Worm (Caenorhabditis elegans) whole organism, L2 larva: Measurements from ENCODE around the gene nimk-1.

Experiments used
- C34F6.9 ChIP-seq: fragments of 150-350 bp; optimal IDR thresholded peaks from 2 replicates; lab custom pipeline; 2014; ENCODE audit warnings: missing biosample characterization, missing genetic modification characterization
- F13H6.1 ChIP-seq: sonication (generic microtip); optimal IDR thresholded peaks from 2 replicates; lab custom pipeline; 2016; ENCODE audit warnings: missing genetic modification characterization, missing compliant biosample characterization
- Y55F3AM.14 ChIP-seq: fragments of 200-800 bp; sonication (Bioruptor generic); optimal IDR thresholded peaks from 2 replicates; lab custom pipeline; 2018; ENCODE audit warnings: mild to moderate bottlenecking, missing genetic modification characterization, missing compliant biosample characterization
- ZK546.5 ChIP-seq: sonication (generic microtip); optimal IDR thresholded peaks from 2 replicates; lab custom pipeline; 2017; ENCODE audit warnings: missing biosample characterization, missing genetic modification characterization
- alr-1 ChIP-seq: fragments of 150-350 bp; optimal IDR thresholded peaks from 2 replicates; lab custom pipeline; 2014; ENCODE audit warnings: missing biosample characterization, missing genetic modification characterization
- ama-1 ChIP-seq: fragments of 150-350 bp; optimal IDR thresholded peaks from 2 replicates; lab custom pipeline; 2018; ENCODE audit warnings: inconsistent platforms
- blmp-1 ChIP-seq: sonication (generic microtip); optimal IDR thresholded peaks from 2 replicates; lab custom pipeline; 2017; ENCODE audit warnings: missing genetic modification characterization, mild to moderate bottlenecking, missing compliant biosample characterization, antibody characterized with exemption, moderate library complexity; ENCODE audit not compliant: insufficient read depth
- ceh-16 ChIP-seq: fragments of 150-350 bp; optimal IDR thresholded peaks from 2 replicates; lab custom pipeline; 2014; ENCODE audit warnings: missing biosample characterization, missing genetic modification characterization
- ceh-82 ChIP-seq: fragments of 150-350 bp; optimal IDR thresholded peaks from 2 replicates; lab custom pipeline; 2014; ENCODE audit warnings: missing biosample characterization, missing genetic modification characterization
- crh-2 ChIP-seq: sonication (generic microtip); optimal IDR thresholded peaks from 2 replicates; lab custom pipeline; 2017; ENCODE audit warnings: missing biosample characterization, missing genetic modification characterization
- dmd-4 ChIP-seq: sonication (generic microtip); optimal IDR thresholded peaks from 2 replicates; lab custom pipeline; 2017; ENCODE audit warnings: missing biosample characterization, missing genetic modification characterization
- egl-27 ChIP-seq: sonication (generic microtip); optimal IDR thresholded peaks from 3 replicates; lab custom pipeline; 2017; ENCODE audit warnings: missing biosample characterization, missing genetic modification reagents, missing genetic modification characterization
- elt-1 ChIP-seq: fragments of 150-350 bp; optimal IDR thresholded peaks from 2 replicates; lab custom pipeline; 2014; ENCODE audit warnings: missing biosample characterization, missing genetic modification characterization
- fos-1 ChIP-seq: fragments of 150-350 bp; optimal IDR thresholded peaks from 2 replicates; lab custom pipeline; 2014; ENCODE audit warnings: missing biosample characterization, missing genetic modification characterization
- gmeb-1 ChIP-seq: fragments of 150-350 bp; optimal IDR thresholded peaks from 2 replicates; lab custom pipeline; 2014; ENCODE audit warnings: missing biosample characterization, missing genetic modification characterization
- lin-11 ChIP-seq: fragments of 150-350 bp; sonication (generic microtip); optimal IDR thresholded peaks from 2 replicates; lab custom pipeline; 2014; ENCODE audit warnings: missing biosample characterization, missing genetic modification characterization, inconsistent platforms, mixed read lengths
- lin-13 ChIP-seq: fragments of 150-350 bp; optimal IDR thresholded peaks from 2 replicates; lab custom pipeline; 2014; ENCODE audit warnings: missing biosample characterization, missing genetic modification reagents, missing genetic modification characterization
- lin-39 ChIP-seq: fragments of 150-350 bp; optimal IDR thresholded peaks from 2 replicates; lab custom pipeline; 2014; ENCODE audit warnings: missing biosample characterization, missing genetic modification reagents, missing genetic modification characterization
- lsy-2 ChIP-seq, 2 experiments: fragments of 150-350 bp in 1 of 2; sonication (generic microtip) in 1 of 2; optimal IDR thresholded peaks; 2 replicates each; lab custom pipeline; 2014 to 2017; ENCODE audit warnings: missing biosample characterization in 2 of 2, missing genetic modification characterization in 2 of 2
- mab-5 ChIP-seq: fragments of 150-350 bp; optimal IDR thresholded peaks from 2 replicates; lab custom pipeline; 2014; ENCODE audit warnings: missing biosample characterization, missing genetic modification characterization
- nhr-10 ChIP-seq: sonication (generic microtip); optimal IDR thresholded peaks from 2 replicates; lab custom pipeline; 2017; ENCODE audit warnings: missing biosample characterization, missing genetic modification characterization
- nhr-11 ChIP-seq: fragments of 150-350 bp; optimal IDR thresholded peaks from 2 replicates; lab custom pipeline; 2014; ENCODE audit warnings: missing biosample characterization, missing genetic modification characterization
- nhr-12 ChIP-seq: fragments of 150-350 bp; optimal IDR thresholded peaks from 2 replicates; lab custom pipeline; 2014; ENCODE audit warnings: missing biosample characterization, missing genetic modification characterization
- nhr-129 ChIP-seq: fragments of 150-350 bp; optimal IDR thresholded peaks from 2 replicates; lab custom pipeline; 2014; ENCODE audit warnings: missing biosample characterization, missing genetic modification characterization
- nhr-21 ChIP-seq: fragments of 150-350 bp; optimal IDR thresholded peaks from 2 replicates; lab custom pipeline; 2014; ENCODE audit warnings: missing biosample characterization, missing genetic modification characterization
- nhr-6 ChIP-seq: fragments of 150-350 bp; optimal IDR thresholded peaks from 2 replicates; lab custom pipeline; 2014; ENCODE audit warnings: missing biosample characterization, missing genetic modification characterization
- nhr-77 ChIP-seq: fragments of 150-350 bp; optimal IDR thresholded peaks from 2 replicates; lab custom pipeline; 2014; ENCODE audit warnings: missing biosample characterization, missing genetic modification characterization
- sem-4 ChIP-seq: fragments of 150-350 bp; optimal IDR thresholded peaks from 2 replicates; lab custom pipeline; 2014; ENCODE audit warnings: missing biosample characterization, missing genetic modification reagents, missing genetic modification characterization
- skn-1 ChIP-seq: sonication (generic microtip); optimal IDR thresholded peaks from 2 replicates; lab custom pipeline; 2017; ENCODE audit warnings: missing biosample characterization, missing genetic modification characterization
- sma-3 ChIP-seq: sonication (generic microtip); optimal IDR thresholded peaks from 2 replicates; lab custom pipeline; 2016; ENCODE audit warnings: missing genetic modification reagents, missing genetic modification characterization, missing compliant biosample characterization
- sma-9 ChIP-seq, 2 experiments: fragments of 150-350 bp in 1 of 2; sonication (generic microtip) in 1 of 2; optimal IDR thresholded peaks; 2 replicates each; lab custom pipeline; 2014 to 2016; ENCODE audit warnings: missing genetic modification characterization in 2 of 2, mild to moderate bottlenecking in 1 of 2, missing biosample characterization in 1 of 2, missing compliant biosample characterization in 1 of 2, missing genetic modification reagents in 1 of 2, moderate library complexity in 1 of 2
- snpc-4 ChIP-seq: fragments of 150-350 bp; optimal IDR thresholded peaks from 2 replicates; lab custom pipeline; 2014; ENCODE audit warnings: missing biosample characterization, missing genetic modification characterization
- unc-55 ChIP-seq: fragments of 150-350 bp; sonication (generic microtip); optimal IDR thresholded peaks from 3 replicates; lab custom pipeline; 2014; ENCODE audit warnings: missing biosample characterization, missing genetic modification reagents, missing genetic modification characterization
- unc-62 ChIP-seq: fragments of 150-350 bp; optimal IDR thresholded peaks from 2 replicates; lab custom pipeline; 2014; ENCODE audit warnings: missing biosample characterization, missing genetic modification reagents, missing genetic modification characterization
- ztf-1 ChIP-seq: fragments of 200-800 bp; sonication (Bioruptor generic); conservative IDR thresholded peaks from 2 replicates; pipeline ENCODE4 v1.3.6; 2022; ENCODE audit warnings: missing genetic modification characterization, missing compliant biosample characterization

Gene nimk-1

ce11 chrII:12494556-12495131, 40.9 kb upstream of the nimk-1 start, which contains the start of gene col-85:
TSS of gene col-85 (minus strand) at chrII:12495095.
- TF ChIP-seq nhr-11 (tag; lab: Kevin White, UChicago) (peak; percentile 8), nhr-129 (tag; lab: Kevin White, UChicago) (peak; percentile 75), fos-1 (tag; lab: Kevin White, UChicago) (peak; percentile 49), sma-9 (GFP tag; optimal IDR thresholded peaks at IDR 0.05; lab: Kevin White, UChicago) (peak; percentile 85), sma-9 (tag; optimal IDR thresholded peaks at IDR 0.05; lab: Kevin White, UChicago) (no peak), C34F6.9 (tag; lab: Kevin White, UChicago) (peak; percentile 56), nhr-6 (tag; lab: Kevin White, UChicago) (peak; percentile 47), blmp-1 (tag; lab: Kevin White, UChicago) (no peak), sem-4 (tag; lab: Kevin White, UChicago) (peak; percentile 46), egl-27 (tag; lab: Kevin White, UChicago) (peak; percentile 53), ztf-1 (no peak), ceh-16 (tag; lab: Kevin White, UChicago) (no peak), nhr-12 (no peak), ceh-82 (no peak), alr-1 (tag; lab: Kevin White, UChicago) (no peak), lin-39 (tag; lab: Kevin White, UChicago) (no peak), gmeb-1 (tag; lab: Kevin White, UChicago) (peak; percentile 69), lsy-2 (tag; optimal IDR thresholded peaks at IDR 0.05; lab: Kevin White, UChicago) (peak; percentile 68 to 70), lin-13 (GFP tag; lab: Kevin White, UChicago) (no peak), nhr-10 (tag; lab: Kevin White, UChicago) (no peak), sma-3 (GFP tag; lab: Kevin White, UChicago) (peak; percentile 65), crh-2 (tag; lab: Kevin White, UChicago) (peak; percentile 60), nhr-21 (tag; lab: Kevin White, UChicago) (peak; percentile 60), unc-55 (peak; percentile 71), snpc-4 (tag; lab: Kevin White, UChicago) (peak; percentile 92), dmd-4 (tag; lab: Kevin White, UChicago) (no peak), nhr-77 (tag; lab: Kevin White, UChicago) (no peak), Y55F3AM.14 (GFP tag; lab: Kevin White, UChicago) (peak; percentile 54), lin-11 (tag; lab: Kevin White, UChicago) (peak; percentile 69), F13H6.1 (tag; lab: Kevin White, UChicago) (peak; percentile 67)

ce11 chrII:12496981-12497380, 38.6 kb upstream of the nimk-1 start, which contains the start of gene T21B4.3:
TSS of gene T21B4.3 (minus strand) at chrII:12497081.
- TF ChIP-seq ceh-82 (no peak), ztf-1 (no peak), ama-1 (lab: Kevin White, UChicago) (no peak), sma-3 (GFP tag; lab: Kevin White, UChicago) (no peak), alr-1 (tag; lab: Kevin White, UChicago) (no peak), C34F6.9 (tag; lab: Kevin White, UChicago) (no peak), nhr-77 (tag; lab: Kevin White, UChicago) (no peak), crh-2 (tag; lab: Kevin White, UChicago) (no peak), F13H6.1 (tag; lab: Kevin White, UChicago) (no peak), nhr-11 (tag; lab: Kevin White, UChicago) (no peak), fos-1 (tag; lab: Kevin White, UChicago) (no peak), lsy-2 (tag; optimal IDR thresholded peaks at IDR 0.05; lab: Kevin White, UChicago) (no peak), unc-62 (GFP tag; lab: Kevin White, UChicago) (no peak), blmp-1 (tag; lab: Kevin White, UChicago) (no peak), dmd-4 (tag; lab: Kevin White, UChicago) (no peak), skn-1 (no peak), lin-13 (GFP tag; lab: Kevin White, UChicago) (no peak), egl-27 (tag; lab: Kevin White, UChicago) (no peak)
- TF ChIP-seq, all 48 proteins: peak for 0

ce11 chrII:12499969-12500368, 35.6 kb upstream of the nimk-1 start:
- TF ChIP-seq elt-1 (no peak), ZK546.5 (tag; lab: Kevin White, UChicago) (no peak)
- TF ChIP-seq, all 48 proteins: peak for 0

- TF ChIP-seq ztf-1 (no peak), mab-5 (tag; lab: Kevin White, UChicago) (no peak), ceh-16 (tag; lab: Kevin White, UChicago) (no peak), lsy-2 (tag; optimal IDR thresholded peaks at IDR 0.05; lab: Kevin White, UChicago) (no peak), sma-9 (GFP tag; optimal IDR thresholded peaks at IDR 0.05; lab: Kevin White, UChicago) (no peak), sma-9 (tag; optimal IDR thresholded peaks at IDR 0.05; lab: Kevin White, UChicago) (no peak)
These were observed 32.8 kb upstream of the nimk-1 start, which contains the start of gene ador-1 for ce11 chrII:12502784-12503183. TSS of gene ador-1 (minus strand) at chrII:12502884.
